Fruit fly (Drosophila melanogaster): Measurements from ENCODE around the gene flip.

DNA sequence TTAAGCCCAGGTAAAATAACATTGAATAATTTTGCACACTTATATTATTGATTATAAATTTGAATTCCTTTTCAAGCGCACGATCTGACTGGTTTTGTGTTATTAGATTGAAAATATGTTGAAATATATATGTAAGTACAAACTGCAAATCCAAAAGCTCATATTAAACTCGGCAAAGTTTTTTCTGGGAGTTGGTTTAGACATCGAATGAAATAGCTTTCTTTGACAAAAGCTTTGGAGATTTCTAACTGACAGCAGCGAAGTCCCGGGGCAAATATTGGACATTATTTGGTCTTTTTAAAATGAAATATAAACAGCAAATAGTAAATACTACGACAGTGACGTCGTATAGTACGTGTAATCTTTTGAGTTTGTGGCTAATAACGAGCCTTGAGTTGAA is 26.5 kb downstream of the flip start, which contains the start of gene TwdlG:
- TF ChIP-seq net (GFP tag; optimal IDR thresholded peaks at IDR 0.05) (no peak), CG16779 (tag; optimal IDR thresholded peaks at IDR 0.05) (no peak), fd59A (GFP tag; optimal IDR thresholded peaks at IDR 0.05) (no peak), salr (GFP tag; optimal IDR thresholded peaks at IDR 0.05) (no peak), fkh (GFP tag; optimal IDR thresholded peaks at IDR 0.05) (no peak), OdsH (GFP tag; optimal IDR thresholded peaks at IDR 0.05) (no peak), Lpt (GFP tag; optimal IDR thresholded peaks at IDR 0.05) (no peak), CG11762 (GFP tag; optimal IDR thresholded peaks at IDR 0.05; ENCODE audit: insufficient read depth) (no peak), CG6276 (GFP tag; optimal IDR thresholded peaks at IDR 0.05) (no peak), CG6808 (GFP tag; optimal IDR thresholded peaks at IDR 0.05) (no peak)

All from whole organism, prepupa.